Worm (Caenorhabditis elegans) whole organism, L2 larva: ENCODE results near the gene gst-27.

ENCODE experiments used
- C34F6.9 ChIP-seq: fragments of 150-350 bp; optimal IDR thresholded peaks from 2 replicates; lab custom pipeline; 2014; ENCODE audit warnings: missing biosample characterization, missing genetic modification characterization
- F13H6.1 ChIP-seq: sonication (generic microtip); optimal IDR thresholded peaks from 2 replicates; lab custom pipeline; 2016; ENCODE audit warnings: missing genetic modification characterization, missing compliant biosample characterization
- R02D3.7 ChIP-seq: fragments of 150-350 bp; optimal IDR thresholded peaks from 2 replicates; lab custom pipeline; 2014; ENCODE audit warnings: missing biosample characterization, missing genetic modification characterization
- Y55F3AM.14 ChIP-seq: fragments of 200-800 bp; sonication (Bioruptor generic); optimal IDR thresholded peaks from 2 replicates; lab custom pipeline; 2018; ENCODE audit warnings: mild to moderate bottlenecking, missing genetic modification characterization, missing compliant biosample characterization
- ZK546.5 ChIP-seq: sonication (generic microtip); optimal IDR thresholded peaks from 2 replicates; lab custom pipeline; 2017; ENCODE audit warnings: missing biosample characterization, missing genetic modification characterization
- alr-1 ChIP-seq: fragments of 150-350 bp; optimal IDR thresholded peaks from 2 replicates; lab custom pipeline; 2014; ENCODE audit warnings: missing biosample characterization, missing genetic modification characterization
- aly-2 ChIP-seq: fragments of 150-350 bp; optimal IDR thresholded peaks from 2 replicates; lab custom pipeline; 2014; ENCODE audit warnings: missing biosample characterization, missing genetic modification characterization
- ama-1 ChIP-seq: fragments of 150-350 bp; optimal IDR thresholded peaks from 2 replicates; lab custom pipeline; 2018; ENCODE audit warnings: inconsistent platforms
- blmp-1 ChIP-seq: sonication (generic microtip); optimal IDR thresholded peaks from 2 replicates; lab custom pipeline; 2017; ENCODE audit warnings: missing genetic modification characterization, mild to moderate bottlenecking, missing compliant biosample characterization, antibody characterized with exemption, moderate library complexity; ENCODE audit not compliant: insufficient read depth
- ceh-16 ChIP-seq: fragments of 150-350 bp; optimal IDR thresholded peaks from 2 replicates; lab custom pipeline; 2014; ENCODE audit warnings: missing biosample characterization, missing genetic modification characterization
- ceh-82 ChIP-seq: fragments of 150-350 bp; optimal IDR thresholded peaks from 2 replicates; lab custom pipeline; 2014; ENCODE audit warnings: missing biosample characterization, missing genetic modification characterization
- crh-2 ChIP-seq: sonication (generic microtip); optimal IDR thresholded peaks from 2 replicates; lab custom pipeline; 2017; ENCODE audit warnings: missing biosample characterization, missing genetic modification characterization
- dmd-4 ChIP-seq: sonication (generic microtip); optimal IDR thresholded peaks from 2 replicates; lab custom pipeline; 2017; ENCODE audit warnings: missing biosample characterization, missing genetic modification characterization
- egl-27 ChIP-seq: sonication (generic microtip); optimal IDR thresholded peaks from 3 replicates; lab custom pipeline; 2017; ENCODE audit warnings: missing biosample characterization, missing genetic modification reagents, missing genetic modification characterization
- elt-1 ChIP-seq: fragments of 150-350 bp; optimal IDR thresholded peaks from 2 replicates; lab custom pipeline; 2014; ENCODE audit warnings: missing biosample characterization, missing genetic modification characterization
- elt-3 ChIP-seq: sonication (generic microtip); optimal IDR thresholded peaks from 2 replicates; lab custom pipeline; 2017; ENCODE audit warnings: missing biosample characterization, missing genetic modification characterization
- fos-1 ChIP-seq: fragments of 150-350 bp; optimal IDR thresholded peaks from 2 replicates; lab custom pipeline; 2014; ENCODE audit warnings: missing biosample characterization, missing genetic modification characterization
- gmeb-1 ChIP-seq: fragments of 150-350 bp; optimal IDR thresholded peaks from 2 replicates; lab custom pipeline; 2014; ENCODE audit warnings: missing biosample characterization, missing genetic modification characterization
- lin-11 ChIP-seq: fragments of 150-350 bp; sonication (generic microtip); optimal IDR thresholded peaks from 2 replicates; lab custom pipeline; 2014; ENCODE audit warnings: missing biosample characterization, missing genetic modification characterization, inconsistent platforms, mixed read lengths
- lin-13 ChIP-seq: fragments of 150-350 bp; optimal IDR thresholded peaks from 2 replicates; lab custom pipeline; 2014; ENCODE audit warnings: missing biosample characterization, missing genetic modification reagents, missing genetic modification characterization
- lin-39 ChIP-seq: fragments of 150-350 bp; optimal IDR thresholded peaks from 2 replicates; lab custom pipeline; 2014; ENCODE audit warnings: missing biosample characterization, missing genetic modification reagents, missing genetic modification characterization
- lsy-2 ChIP-seq, 2 experiments: fragments of 150-350 bp in 1 of 2; sonication (generic microtip) in 1 of 2; optimal IDR thresholded peaks; 2 replicates each; lab custom pipeline; 2014 to 2017; ENCODE audit warnings: missing biosample characterization in 2 of 2, missing genetic modification characterization in 2 of 2
- mab-5 ChIP-seq: fragments of 150-350 bp; optimal IDR thresholded peaks from 2 replicates; lab custom pipeline; 2014; ENCODE audit warnings: missing biosample characterization, missing genetic modification characterization
- mbf-1 ChIP-seq: sonication (generic microtip); optimal IDR thresholded peaks from 2 replicates; lab custom pipeline; 2017; ENCODE audit warnings: missing biosample characterization, missing genetic modification characterization
- mdl-1 ChIP-seq, 2 experiments: fragments of 150-350 bp in 1 of 2; sonication (generic microtip) in 1 of 2; optimal IDR thresholded peaks; 2 replicates each; lab custom pipeline; 2017; ENCODE audit warnings: missing biosample characterization in 2 of 2, missing genetic modification characterization in 2 of 2
- nhr-10 ChIP-seq: sonication (generic microtip); optimal IDR thresholded peaks from 2 replicates; lab custom pipeline; 2017; ENCODE audit warnings: missing biosample characterization, missing genetic modification characterization
- nhr-11 ChIP-seq: fragments of 150-350 bp; optimal IDR thresholded peaks from 2 replicates; lab custom pipeline; 2014; ENCODE audit warnings: missing biosample characterization, missing genetic modification characterization
- nhr-12 ChIP-seq: fragments of 150-350 bp; optimal IDR thresholded peaks from 2 replicates; lab custom pipeline; 2014; ENCODE audit warnings: missing biosample characterization, missing genetic modification characterization
- nhr-129 ChIP-seq: fragments of 150-350 bp; optimal IDR thresholded peaks from 2 replicates; lab custom pipeline; 2014; ENCODE audit warnings: missing biosample characterization, missing genetic modification characterization
- nhr-21 ChIP-seq: fragments of 150-350 bp; optimal IDR thresholded peaks from 2 replicates; lab custom pipeline; 2014; ENCODE audit warnings: missing biosample characterization, missing genetic modification characterization
- nhr-23 ChIP-seq: fragments of 150-350 bp; optimal IDR thresholded peaks from 2 replicates; lab custom pipeline; 2014; ENCODE audit warnings: missing biosample characterization, missing genetic modification reagents, missing genetic modification characterization
- nhr-237 ChIP-seq: fragments of 150-350 bp; optimal IDR thresholded peaks from 2 replicates; lab custom pipeline; 2014; ENCODE audit warnings: missing biosample characterization, missing genetic modification characterization
- nhr-25 ChIP-seq: fragments of 150-350 bp; sonication (generic microtip); optimal IDR thresholded peaks from 3 replicates; lab custom pipeline; 2014; ENCODE audit warnings: missing biosample characterization, missing genetic modification characterization
- nhr-6 ChIP-seq: fragments of 150-350 bp; optimal IDR thresholded peaks from 2 replicates; lab custom pipeline; 2014; ENCODE audit warnings: missing biosample characterization, missing genetic modification characterization
- nhr-77 ChIP-seq: fragments of 150-350 bp; optimal IDR thresholded peaks from 2 replicates; lab custom pipeline; 2014; ENCODE audit warnings: missing biosample characterization, missing genetic modification characterization
- peb-1 ChIP-seq: fragments of 150-350 bp; optimal IDR thresholded peaks from 2 replicates; lab custom pipeline; 2014; ENCODE audit warnings: missing biosample characterization, missing genetic modification characterization
- sem-4 ChIP-seq: fragments of 150-350 bp; optimal IDR thresholded peaks from 2 replicates; lab custom pipeline; 2014; ENCODE audit warnings: missing biosample characterization, missing genetic modification reagents, missing genetic modification characterization
- skn-1 ChIP-seq: sonication (generic microtip); optimal IDR thresholded peaks from 2 replicates; lab custom pipeline; 2017; ENCODE audit warnings: missing biosample characterization, missing genetic modification characterization
- sma-3 ChIP-seq: sonication (generic microtip); optimal IDR thresholded peaks from 2 replicates; lab custom pipeline; 2016; ENCODE audit warnings: missing genetic modification reagents, missing genetic modification characterization, missing compliant biosample characterization
- sma-9 ChIP-seq, 2 experiments: fragments of 150-350 bp in 1 of 2; sonication (generic microtip) in 1 of 2; optimal IDR thresholded peaks; 2 replicates each; lab custom pipeline; 2014 to 2016; ENCODE audit warnings: missing genetic modification characterization in 2 of 2, mild to moderate bottlenecking in 1 of 2, missing biosample characterization in 1 of 2, missing compliant biosample characterization in 1 of 2, missing genetic modification reagents in 1 of 2, moderate library complexity in 1 of 2
- snpc-4 ChIP-seq: fragments of 150-350 bp; optimal IDR thresholded peaks from 2 replicates; lab custom pipeline; 2014; ENCODE audit warnings: missing biosample characterization, missing genetic modification characterization
- unc-39 ChIP-seq: fragments of 150-350 bp; optimal IDR thresholded peaks from 2 replicates; lab custom pipeline; 2014; ENCODE audit warnings: missing biosample characterization, missing genetic modification characterization
- unc-55 ChIP-seq: fragments of 150-350 bp; sonication (generic microtip); optimal IDR thresholded peaks from 3 replicates; lab custom pipeline; 2014; ENCODE audit warnings: missing biosample characterization, missing genetic modification reagents, missing genetic modification characterization
- unc-62 ChIP-seq: fragments of 150-350 bp; optimal IDR thresholded peaks from 2 replicates; lab custom pipeline; 2014; ENCODE audit warnings: missing biosample characterization, missing genetic modification reagents, missing genetic modification characterization
- zag-1 ChIP-seq: fragments of 150-350 bp; optimal IDR thresholded peaks from 2 replicates; lab custom pipeline; 2014; ENCODE audit warnings: missing biosample characterization, missing genetic modification characterization
- ztf-1 ChIP-seq: fragments of 200-800 bp; sonication (Bioruptor generic); conservative IDR thresholded peaks from 2 replicates; pipeline ENCODE4 v1.3.6; 2022; ENCODE audit warnings: missing genetic modification characterization, missing compliant biosample characterization
- ztf-11 ChIP-seq: sonication (generic microtip); optimal IDR thresholded peaks from 2 replicates; lab custom pipeline; 2017; ENCODE audit warnings: missing biosample characterization, missing genetic modification characterization
- ztf-4 ChIP-seq: fragments of 150-350 bp; optimal IDR thresholded peaks from 2 replicates; lab custom pipeline; 2014; ENCODE audit warnings: missing biosample characterization, missing genetic modification characterization

gst-27 gene

ce11 chrII:15165681-15166235, at the start of gene gst-27:
TSS of gene gst-27 (minus strand) at chrII:15165731.
- TF ChIP-seq nhr-12 (tag; lab: Kevin White, UChicago) (no peak), fos-1 (tag; lab: Kevin White, UChicago) (peak; percentile 85), R02D3.7 (tag; lab: Kevin White, UChicago) (no peak), nhr-237 (tag; lab: Kevin White, UChicago) (no peak), ceh-16 (tag; lab: Kevin White, UChicago) (peak; percentile 26), nhr-6 (tag; lab: Kevin White, UChicago) (no peak), sem-4 (peak; percentile 61), mab-5 (tag; lab: Kevin White, UChicago) (peak; percentile 72), ztf-4 (tag; lab: Kevin White, UChicago) (peak; percentile 81), lsy-2 (tag; optimal IDR thresholded peaks at IDR 0.05; lab: Kevin White, UChicago) (peak; percentile 62 to 78), lin-11 (tag; lab: Kevin White, UChicago) (peak; percentile 69), elt-1 (tag; lab: Kevin White, UChicago) (no peak), ztf-1 (GFP tag; lab: Robert Waterston, UW) (no peak), nhr-129 (peak; percentile 94), peb-1 (no peak), egl-27 (peak; percentile 47), unc-62 (no peak), ceh-82 (peak; percentile 27), nhr-11 (tag; lab: Kevin White, UChicago) (no peak), lin-13 (GFP tag; lab: Kevin White, UChicago) (peak; percentile 86), aly-2 (no peak), sma-3 (GFP tag; lab: Kevin White, UChicago) (peak; percentile 82), dmd-4 (tag; lab: Kevin White, UChicago) (no peak), unc-55 (GFP tag; lab: Kevin White, UChicago) (peak; percentile 72), zag-1 (tag; lab: Kevin White, UChicago) (peak; percentile 65), nhr-77 (peak; percentile 80), ZK546.5 (tag; lab: Kevin White, UChicago) (no peak), F13H6.1 (tag; lab: Kevin White, UChicago) (peak; percentile 70), nhr-23 (no peak), ztf-11 (tag; lab: Kevin White, UChicago) (no peak), Y55F3AM.14 (GFP tag; lab: Kevin White, UChicago) (peak; percentile 82), crh-2 (tag; lab: Kevin White, UChicago) (peak; percentile 92), nhr-10 (tag; lab: Kevin White, UChicago) (no peak), C34F6.9 (tag; lab: Kevin White, UChicago) (peak; percentile 84), nhr-21 (tag; lab: Kevin White, UChicago) (peak; percentile 81), mbf-1 (tag; lab: Kevin White, UChicago) (no peak), mdl-1 (tag; optimal IDR thresholded peaks at IDR 0.05; lab: Kevin White, UChicago) (peak; percentile 29 to 48), elt-3 (tag; lab: Kevin White, UChicago) (no peak), blmp-1 (peak; percentile 7), gmeb-1 (tag; lab: Kevin White, UChicago) (peak; percentile 75), skn-1 (no peak), lin-39 (no peak), unc-39 (tag; lab: Kevin White, UChicago) (no peak), sma-9 (GFP tag; optimal IDR thresholded peaks at IDR 0.05; lab: Kevin White, UChicago) (peak; percentile 83), sma-9 (tag; optimal IDR thresholded peaks at IDR 0.05; lab: Kevin White, UChicago) (no peak), ama-1 (lab: Kevin White, UChicago) (no peak), alr-1 (tag; lab: Kevin White, UChicago) (no peak), snpc-4 (tag; lab: Kevin White, UChicago) (peak; percentile 62), nhr-25 (tag; lab: Kevin White, UChicago) (peak; percentile 63)
- TF ChIP-seq, all 48 proteins: peak for 26
